Fruit fly (Drosophila melanogaster): ENCODE data around the gene Osi10b.

The Osi10b gene

dm6 chr3R:6229055-6229841 is 36.7 kb upstream of the Osi10b start (continued):
- TF ChIP-seq topi (GFP tag; optimal IDR thresholded peaks at IDR 0.05): peak; percentile 0

- peak; percentile 6 for TF ChIP-seq Eip78C (GFP tag)
- no peak for TF ChIP-seq Gug (GFP tag; IDR thresholded peaks at IDR 0.05)
Measured at dm6 chr3R:6230298-6230697, 35.7 kb upstream of the Osi10b start.

- TF ChIP-seq CG8119 (GFP tag; IDR thresholded peaks at IDR 0.05) (no peak), cyc (GFP tag; optimal IDR thresholded peaks at IDR 0.05) (no peak), Ets96B (tag; optimal IDR thresholded peaks at IDR 0.05) (no peak), OdsH (GFP tag; optimal IDR thresholded peaks at IDR 0.05) (no peak), CG8319 (GFP tag; optimal IDR thresholded peaks at IDR 0.05) (no peak), CG4318 (GFP tag; optimal IDR thresholded peaks at IDR 0.05) (no peak), Eip75B (GFP tag; optimal IDR thresholded peaks at IDR 0.05) (no peak), Sox15 (GFP tag; optimal IDR thresholded peaks at IDR 0.05) (no peak), Eip93F (GFP tag; optimal IDR thresholded peaks at IDR 0.05) (no peak), pdm3 (GFP tag; optimal IDR thresholded peaks at IDR 0.05) (no peak), CG34406 (GFP tag; optimal IDR thresholded peaks at IDR 0.05) (no peak), salr (GFP tag; optimal IDR thresholded peaks at IDR 0.05) (no peak), ss (GFP tag; optimal IDR thresholded peaks at IDR 0.05) (no peak), CG10669 (GFP tag; optimal IDR thresholded peaks at IDR 0.05) (no peak), esn (GFP tag; optimal IDR thresholded peaks at IDR 0.05) (no peak), lz (GFP tag; optimal IDR thresholded peaks at IDR 0.05) (no peak), Hr39 (GFP tag; optimal IDR thresholded peaks at IDR 0.05) (no peak), CG6854 (GFP tag; optimal IDR thresholded peaks at IDR 0.05) (no peak)
Measured at dm6 chr3R:6231391-6231790, 34.6 kb upstream of the Osi10b start.

- peak; percentile 21 for TF ChIP-seq achi (GFP tag; optimal IDR thresholded peaks at IDR 0.05)
- TF ChIP-seq CG34406 (GFP tag; optimal IDR thresholded peaks at IDR 0.05): peak; percentile 66
- TF ChIP-seq spab (GFP tag; optimal IDR thresholded peaks at IDR 0.05): no peak
- no peak for TF ChIP-seq CG11294 (GFP tag; IDR thresholded peaks at IDR 0.05)
- TF ChIP-seq CG8119 (GFP tag; IDR thresholded peaks at IDR 0.05): peak; percentile 57; the same call in 1 of the 3 replicates
- TF ChIP-seq fkh (GFP tag; optimal IDR thresholded peaks at IDR 0.05): no peak
- TF ChIP-seq Sox102F (GFP tag; optimal IDR thresholded peaks at IDR 0.05): peak; percentile 17
- peak; percentile 89 for TF ChIP-seq Eip78C (GFP tag)
- TF ChIP-seq CG6163 (GFP tag; IDR thresholded peaks at IDR 0.05): no peak
- no peak for TF ChIP-seq salr (GFP tag; optimal IDR thresholded peaks at IDR 0.05)
- TF ChIP-seq pdm3 (GFP tag; optimal IDR thresholded peaks at IDR 0.05): peak; percentile 48
- no peak for TF ChIP-seq Lpt (GFP tag; optimal IDR thresholded peaks at IDR 0.05)
- TF ChIP-seq Blimp-1 (GFP tag; optimal IDR thresholded peaks at IDR 0.05): no peak
- TF ChIP-seq CG6854 (GFP tag; optimal IDR thresholded peaks at IDR 0.05): no peak
- TF ChIP-seq topi (GFP tag; optimal IDR thresholded peaks at IDR 0.05): no peak
- no peak for TF ChIP-seq Met (GFP tag; optimal IDR thresholded peaks at IDR 0.05)
- peak; percentile 75 for TF ChIP-seq Hr4 (GFP tag; optimal IDR thresholded peaks at IDR 0.05)
- TF ChIP-seq Sox14 (GFP tag; optimal IDR thresholded peaks at IDR 0.05): peak; percentile 25
- no peak for TF ChIP-seq dsx (GFP tag; optimal IDR thresholded peaks at IDR 0.05; ENCODE audit: poor library complexity, severe bottlenecking)
- TF ChIP-seq CG8319 (GFP tag; optimal IDR thresholded peaks at IDR 0.05): no peak
- TF ChIP-seq CG15336 (GFP tag; IDR thresholded peaks at IDR 0.05): peak; percentile 29; the same call in 1 of the 2 replicates
- no peak for TF ChIP-seq vri (GFP tag; optimal IDR thresholded peaks at IDR 0.05)
- TF ChIP-seq Gug (GFP tag; IDR thresholded peaks at IDR 0.05): no peak
- no peak for TF ChIP-seq CG1621 (tag; optimal IDR thresholded peaks at IDR 0.05)
- peak; percentile 12 for TF ChIP-seq CG31627 (GFP tag; optimal IDR thresholded peaks at IDR 0.05)
- TF ChIP-seq CG4318 (GFP tag; optimal IDR thresholded peaks at IDR 0.05): peak; percentile 62
- peak; percentile 87 for TF ChIP-seq CG32006 (GFP tag; optimal IDR thresholded peaks at IDR 0.05)
- TF ChIP-seq Hr39 (GFP tag; optimal IDR thresholded peaks at IDR 0.05): peak; percentile 21
- TF ChIP-seq fd59A (GFP tag; optimal IDR thresholded peaks at IDR 0.05): no peak
- no peak for TF ChIP-seq CG6276 (GFP tag; optimal IDR thresholded peaks at IDR 0.05)
- TF ChIP-seq Ets96B (tag; optimal IDR thresholded peaks at IDR 0.05): no peak
- no peak for TF ChIP-seq Eip93F (GFP tag; optimal IDR thresholded peaks at IDR 0.05)
- TF ChIP-seq CG6792 (GFP tag; optimal IDR thresholded peaks at IDR 0.05): peak; percentile 34
- TF ChIP-seq CG9139 (GFP tag; optimal IDR thresholded peaks at IDR 0.05): no peak
- TF ChIP-seq lz (GFP tag; optimal IDR thresholded peaks at IDR 0.05): no peak
- TF ChIP-seq dac (GFP tag; optimal IDR thresholded peaks at IDR 0.05): peak; percentile 29
Measured at dm6 chr3R:6233104-6233503, 32.9 kb upstream of the Osi10b start.
